Worm (Caenorhabditis elegans) whole organism, L2 larva: ENCODE measurements around the gene unc-26.

ENCODE experiments used
- C34F6.9 ChIP-seq: fragments of 150-350 bp; optimal IDR thresholded peaks from 2 replicates; lab custom pipeline; 2014; ENCODE audit warnings: missing biosample characterization, missing genetic modification characterization
- F13H6.1 ChIP-seq: sonication (generic microtip); optimal IDR thresholded peaks from 2 replicates; lab custom pipeline; 2016; ENCODE audit warnings: missing genetic modification characterization, missing compliant biosample characterization
- R02D3.7 ChIP-seq: fragments of 150-350 bp; optimal IDR thresholded peaks from 2 replicates; lab custom pipeline; 2014; ENCODE audit warnings: missing biosample characterization, missing genetic modification characterization
- Y55F3AM.14 ChIP-seq: fragments of 200-800 bp; sonication (Bioruptor generic); optimal IDR thresholded peaks from 2 replicates; lab custom pipeline; 2018; ENCODE audit warnings: mild to moderate bottlenecking, missing genetic modification characterization, missing compliant biosample characterization
- ZK546.5 ChIP-seq: sonication (generic microtip); optimal IDR thresholded peaks from 2 replicates; lab custom pipeline; 2017; ENCODE audit warnings: missing biosample characterization, missing genetic modification characterization
- alr-1 ChIP-seq: fragments of 150-350 bp; optimal IDR thresholded peaks from 2 replicates; lab custom pipeline; 2014; ENCODE audit warnings: missing biosample characterization, missing genetic modification characterization
- aly-2 ChIP-seq: fragments of 150-350 bp; optimal IDR thresholded peaks from 2 replicates; lab custom pipeline; 2014; ENCODE audit warnings: missing biosample characterization, missing genetic modification characterization
- ama-1 ChIP-seq: fragments of 150-350 bp; optimal IDR thresholded peaks from 2 replicates; lab custom pipeline; 2018; ENCODE audit warnings: inconsistent platforms
- blmp-1 ChIP-seq: sonication (generic microtip); optimal IDR thresholded peaks from 2 replicates; lab custom pipeline; 2017; ENCODE audit warnings: missing genetic modification characterization, mild to moderate bottlenecking, missing compliant biosample characterization, antibody characterized with exemption, moderate library complexity; ENCODE audit not compliant: insufficient read depth
- ceh-16 ChIP-seq: fragments of 150-350 bp; optimal IDR thresholded peaks from 2 replicates; lab custom pipeline; 2014; ENCODE audit warnings: missing biosample characterization, missing genetic modification characterization
- ceh-82 ChIP-seq: fragments of 150-350 bp; optimal IDR thresholded peaks from 2 replicates; lab custom pipeline; 2014; ENCODE audit warnings: missing biosample characterization, missing genetic modification characterization
- crh-2 ChIP-seq: sonication (generic microtip); optimal IDR thresholded peaks from 2 replicates; lab custom pipeline; 2017; ENCODE audit warnings: missing biosample characterization, missing genetic modification characterization
- dmd-4 ChIP-seq: sonication (generic microtip); optimal IDR thresholded peaks from 2 replicates; lab custom pipeline; 2017; ENCODE audit warnings: missing biosample characterization, missing genetic modification characterization
- elt-1 ChIP-seq: fragments of 150-350 bp; optimal IDR thresholded peaks from 2 replicates; lab custom pipeline; 2014; ENCODE audit warnings: missing biosample characterization, missing genetic modification characterization
- fos-1 ChIP-seq: fragments of 150-350 bp; optimal IDR thresholded peaks from 2 replicates; lab custom pipeline; 2014; ENCODE audit warnings: missing biosample characterization, missing genetic modification characterization
- gmeb-1 ChIP-seq: fragments of 150-350 bp; optimal IDR thresholded peaks from 2 replicates; lab custom pipeline; 2014; ENCODE audit warnings: missing biosample characterization, missing genetic modification characterization
- lin-11 ChIP-seq: fragments of 150-350 bp; sonication (generic microtip); optimal IDR thresholded peaks from 2 replicates; lab custom pipeline; 2014; ENCODE audit warnings: missing biosample characterization, missing genetic modification characterization, inconsistent platforms, mixed read lengths
- lin-13 ChIP-seq: fragments of 150-350 bp; optimal IDR thresholded peaks from 2 replicates; lab custom pipeline; 2014; ENCODE audit warnings: missing biosample characterization, missing genetic modification reagents, missing genetic modification characterization
- lin-39 ChIP-seq: fragments of 150-350 bp; optimal IDR thresholded peaks from 2 replicates; lab custom pipeline; 2014; ENCODE audit warnings: missing biosample characterization, missing genetic modification reagents, missing genetic modification characterization
- lsy-2 ChIP-seq, 2 experiments: fragments of 150-350 bp in 1 of 2; sonication (generic microtip) in 1 of 2; optimal IDR thresholded peaks; 2 replicates each; lab custom pipeline; 2014 to 2017; ENCODE audit warnings: missing biosample characterization in 2 of 2, missing genetic modification characterization in 2 of 2
- mbf-1 ChIP-seq: sonication (generic microtip); optimal IDR thresholded peaks from 2 replicates; lab custom pipeline; 2017; ENCODE audit warnings: missing biosample characterization, missing genetic modification characterization
- mdl-1 ChIP-seq, 2 experiments: fragments of 150-350 bp in 1 of 2; sonication (generic microtip) in 1 of 2; optimal IDR thresholded peaks; 2 replicates each; lab custom pipeline; 2017; ENCODE audit warnings: missing biosample characterization in 2 of 2, missing genetic modification characterization in 2 of 2
- nhr-11 ChIP-seq: fragments of 150-350 bp; optimal IDR thresholded peaks from 2 replicates; lab custom pipeline; 2014; ENCODE audit warnings: missing biosample characterization, missing genetic modification characterization
- nhr-12 ChIP-seq: fragments of 150-350 bp; optimal IDR thresholded peaks from 2 replicates; lab custom pipeline; 2014; ENCODE audit warnings: missing biosample characterization, missing genetic modification characterization
- nhr-129 ChIP-seq: fragments of 150-350 bp; optimal IDR thresholded peaks from 2 replicates; lab custom pipeline; 2014; ENCODE audit warnings: missing biosample characterization, missing genetic modification characterization
- nhr-21 ChIP-seq: fragments of 150-350 bp; optimal IDR thresholded peaks from 2 replicates; lab custom pipeline; 2014; ENCODE audit warnings: missing biosample characterization, missing genetic modification characterization
- nhr-23 ChIP-seq: fragments of 150-350 bp; optimal IDR thresholded peaks from 2 replicates; lab custom pipeline; 2014; ENCODE audit warnings: missing biosample characterization, missing genetic modification reagents, missing genetic modification characterization
- nhr-237 ChIP-seq: fragments of 150-350 bp; optimal IDR thresholded peaks from 2 replicates; lab custom pipeline; 2014; ENCODE audit warnings: missing biosample characterization, missing genetic modification characterization
- nhr-25 ChIP-seq: fragments of 150-350 bp; sonication (generic microtip); optimal IDR thresholded peaks from 3 replicates; lab custom pipeline; 2014; ENCODE audit warnings: missing biosample characterization, missing genetic modification characterization
- nhr-6 ChIP-seq: fragments of 150-350 bp; optimal IDR thresholded peaks from 2 replicates; lab custom pipeline; 2014; ENCODE audit warnings: missing biosample characterization, missing genetic modification characterization
- peb-1 ChIP-seq: fragments of 150-350 bp; optimal IDR thresholded peaks from 2 replicates; lab custom pipeline; 2014; ENCODE audit warnings: missing biosample characterization, missing genetic modification characterization
- skn-1 ChIP-seq: sonication (generic microtip); optimal IDR thresholded peaks from 2 replicates; lab custom pipeline; 2017; ENCODE audit warnings: missing biosample characterization, missing genetic modification characterization
- sma-3 ChIP-seq: sonication (generic microtip); optimal IDR thresholded peaks from 2 replicates; lab custom pipeline; 2016; ENCODE audit warnings: missing genetic modification reagents, missing genetic modification characterization, missing compliant biosample characterization
- sma-9 ChIP-seq, 2 experiments: fragments of 150-350 bp in 1 of 2; sonication (generic microtip) in 1 of 2; optimal IDR thresholded peaks; 2 replicates each; lab custom pipeline; 2014 to 2016; ENCODE audit warnings: missing genetic modification characterization in 2 of 2, mild to moderate bottlenecking in 1 of 2, missing biosample characterization in 1 of 2, missing compliant biosample characterization in 1 of 2, missing genetic modification reagents in 1 of 2, moderate library complexity in 1 of 2
- unc-55 ChIP-seq: fragments of 150-350 bp; sonication (generic microtip); optimal IDR thresholded peaks from 3 replicates; lab custom pipeline; 2014; ENCODE audit warnings: missing biosample characterization, missing genetic modification reagents, missing genetic modification characterization
- unc-62 ChIP-seq: fragments of 150-350 bp; optimal IDR thresholded peaks from 2 replicates; lab custom pipeline; 2014; ENCODE audit warnings: missing biosample characterization, missing genetic modification reagents, missing genetic modification characterization
- zag-1 ChIP-seq: fragments of 150-350 bp; optimal IDR thresholded peaks from 2 replicates; lab custom pipeline; 2014; ENCODE audit warnings: missing biosample characterization, missing genetic modification characterization
- ztf-1 ChIP-seq: fragments of 200-800 bp; sonication (Bioruptor generic); conservative IDR thresholded peaks from 2 replicates; pipeline ENCODE4 v1.3.6; 2022; ENCODE audit warnings: missing genetic modification characterization, missing compliant biosample characterization
- ztf-11 ChIP-seq: sonication (generic microtip); optimal IDR thresholded peaks from 2 replicates; lab custom pipeline; 2017; ENCODE audit warnings: missing biosample characterization, missing genetic modification characterization
- ztf-4 ChIP-seq: fragments of 150-350 bp; optimal IDR thresholded peaks from 2 replicates; lab custom pipeline; 2014; ENCODE audit warnings: missing biosample characterization, missing genetic modification characterization

unc-26 gene

ce11 chrIV:13315344-13315743 lies 43.0 kb upstream of the unc-26 start, which contains the start of gene fat-1:
fat-1 (plus strand) TSS chrIV:13315644.
- TF ChIP-seq gmeb-1 (tag; lab: Kevin White, UChicago) (no peak), nhr-237 (no peak), ztf-4 (tag; lab: Kevin White, UChicago) (no peak), ceh-82 (tag; lab: Kevin White, UChicago) (no peak), fos-1 (no peak), mbf-1 (tag; lab: Kevin White, UChicago) (no peak), zag-1 (tag; lab: Kevin White, UChicago) (no peak)

ce11 chrIV:13314181-13314580 lies 41.9 kb upstream of the unc-26 start:
- TF ChIP-seq ceh-82 (tag; lab: Kevin White, UChicago) = no peak
- peak; percentile 23 for TF ChIP-seq sma-3 (GFP tag; lab: Kevin White, UChicago)
- TF ChIP-seq lin-39 (tag; lab: Kevin White, UChicago) = no peak
- peak; percentile 9 for TF ChIP-seq C34F6.9 (tag; lab: Kevin White, UChicago)
- TF ChIP-seq aly-2 (tag; lab: Kevin White, UChicago) = no peak
- TF ChIP-seq crh-2 (tag; lab: Kevin White, UChicago) = peak; percentile 93
- TF ChIP-seq alr-1 (tag; lab: Kevin White, UChicago) = no peak
- TF ChIP-seq ztf-4 (tag; lab: Kevin White, UChicago) = no peak
- peak; percentile 22 for TF ChIP-seq nhr-129 (tag; lab: Kevin White, UChicago)
- TF ChIP-seq sma-9 (GFP tag; optimal IDR thresholded peaks at IDR 0.05; lab: Kevin White, UChicago) = peak; percentile 73
- TF ChIP-seq sma-9 (tag; optimal IDR thresholded peaks at IDR 0.05; lab: Kevin White, UChicago) = no peak
- TF ChIP-seq nhr-21 (tag; lab: Kevin White, UChicago) = peak; percentile 0
- no peak for TF ChIP-seq dmd-4 (tag; lab: Kevin White, UChicago)
- peak; percentile 60 for TF ChIP-seq F13H6.1 (tag; lab: Kevin White, UChicago)
- peak in 1 of 2 experiments; percentile 8 for TF ChIP-seq lsy-2 (tag; optimal IDR thresholded peaks at IDR 0.05; lab: Kevin White, UChicago)
- peak; percentile 88 for TF ChIP-seq fos-1
- TF ChIP-seq lin-13 (GFP tag; lab: Kevin White, UChicago) = peak; percentile 11

ce11 chrIV:13313156-13313555 lies 40.8 kb upstream of the unc-26 start:
- TF ChIP-seq nhr-21 (tag; lab: Kevin White, UChicago) (no peak), fos-1 (peak; percentile 4), Y55F3AM.14 (no peak), ztf-11 (tag; lab: Kevin White, UChicago) (no peak), peb-1 (no peak), skn-1 (no peak), lin-39 (tag; lab: Kevin White, UChicago) (no peak), nhr-23 (tag; lab: Kevin White, UChicago) (no peak), nhr-129 (tag; lab: Kevin White, UChicago) (peak; percentile 36), ama-1 (lab: Kevin White, UChicago) (no peak), elt-1 (no peak), sma-9 (GFP tag; optimal IDR thresholded peaks at IDR 0.05; lab: Kevin White, UChicago) (peak; percentile 3), sma-9 (tag; optimal IDR thresholded peaks at IDR 0.05; lab: Kevin White, UChicago) (no peak)

ce11 chrIV:13311331-13312034 lies 39.2 kb upstream of the unc-26 start:
- TF ChIP-seq R02D3.7 = no peak
- no peak for TF ChIP-seq zag-1 (tag; lab: Kevin White, UChicago)
- no peak for TF ChIP-seq peb-1
- no peak for TF ChIP-seq ztf-4 (tag; lab: Kevin White, UChicago)
- TF ChIP-seq ztf-11 (tag; lab: Kevin White, UChicago) = no peak
- TF ChIP-seq ztf-1 (GFP tag; lab: Robert Waterston, UW) = no peak
- TF ChIP-seq ama-1 (lab: Kevin White, UChicago) = no peak
- TF ChIP-seq nhr-237 = no peak
- no peak for TF ChIP-seq nhr-11
- TF ChIP-seq C34F6.9 (tag; lab: Kevin White, UChicago) = peak; percentile 4
- TF ChIP-seq lsy-2 (tag; optimal IDR thresholded peaks at IDR 0.05; lab: Kevin White, UChicago) = peak in 1 of 2 experiments; percentile 34
- no peak for TF ChIP-seq lin-11 (tag; lab: Kevin White, UChicago)
- TF ChIP-seq mdl-1 (tag; optimal IDR thresholded peaks at IDR 0.05; lab: Kevin White, UChicago) = no peak
- no peak for TF ChIP-seq ceh-16 (tag; lab: Kevin White, UChicago)
- no peak for TF ChIP-seq nhr-12
- TF ChIP-seq blmp-1 = no peak
- TF ChIP-seq crh-2 (tag; lab: Kevin White, UChicago) = peak; percentile 2
- no peak for TF ChIP-seq unc-55 (GFP tag; lab: Kevin White, UChicago)
- TF ChIP-seq alr-1 (tag; lab: Kevin White, UChicago) = no peak
- no peak for TF ChIP-seq nhr-21 (tag; lab: Kevin White, UChicago)
- TF ChIP-seq nhr-6 (tag; lab: Kevin White, UChicago) = no peak
- TF ChIP-seq nhr-129 (tag; lab: Kevin White, UChicago) = peak; percentile 34
- TF ChIP-seq sma-9 (GFP tag; optimal IDR thresholded peaks at IDR 0.05; lab: Kevin White, UChicago) = no peak
- no peak for TF ChIP-seq sma-9 (tag; optimal IDR thresholded peaks at IDR 0.05; lab: Kevin White, UChicago)
- no peak for TF ChIP-seq nhr-25
- TF ChIP-seq aly-2 (tag; lab: Kevin White, UChicago) = no peak
- no peak for TF ChIP-seq ZK546.5
- no peak for TF ChIP-seq dmd-4 (tag; lab: Kevin White, UChicago)
- TF ChIP-seq Y55F3AM.14 = no peak
- no peak for TF ChIP-seq lin-13 (GFP tag; lab: Kevin White, UChicago)
- TF ChIP-seq unc-62 (GFP tag; lab: Kevin White, UChicago) = no peak
